Worm (Caenorhabditis elegans) whole organism, L1 larva: Measurements from ENCODE around the gene lin-2.

Experiments
- C04F5.9 ChIP-seq: sonication (generic microtip); optimal IDR thresholded peaks from 2 replicates; lab custom pipeline; 2016; ENCODE audit warnings: missing genetic modification characterization, missing compliant biosample characterization
- C16A3.4 ChIP-seq: fragments of 150-350 bp; optimal IDR thresholded peaks from 2 replicates; lab custom pipeline; 2014; ENCODE audit warnings: missing biosample characterization, missing genetic modification characterization
- C34B4.2 ChIP-seq: sonication (generic microtip); optimal IDR thresholded peaks from 2 replicates; lab custom pipeline; 2017; ENCODE audit warnings: mild to moderate bottlenecking, missing genetic modification characterization, missing compliant biosample characterization
- Y116A8C.19 ChIP-seq: sonication (generic microtip); optimal IDR thresholded peaks from 2 replicates; lab custom pipeline; 2016; ENCODE audit warnings: missing compliant biosample characterization, missing genetic modification characterization, borderline replicate concordance
- aly-2 ChIP-seq: fragments of 150-350 bp; optimal IDR thresholded peaks from 2 replicates; lab custom pipeline; 2014; ENCODE audit warnings: missing biosample characterization, missing genetic modification characterization
- blmp-1 ChIP-seq: fragments of 150-350 bp; optimal IDR thresholded peaks from 2 replicates; lab custom pipeline; 2014; ENCODE audit warnings: missing biosample characterization, missing genetic modification characterization
- ceh-63 ChIP-seq: fragments of 200-800 bp; sonication (Bioruptor generic); optimal IDR thresholded peaks from 2 replicates; lab custom pipeline; 2018; ENCODE audit warnings: mild to moderate bottlenecking, missing genetic modification characterization, missing compliant biosample characterization
- ceh-82 ChIP-seq, 3 experiments: fragments of 150-350 bp in 1 of 3; sonication (generic microtip) in 2 of 3; optimal IDR thresholded peaks; 2 replicates each; lab custom pipeline; 2014 to 2017; ENCODE audit warnings: missing biosample characterization in 3 of 3, missing genetic modification characterization in 3 of 3
- ceh-88 ChIP-seq: fragments of 200-800 bp; sonication (Bioruptor generic); IDR thresholded peaks from 2 replicates; pipeline ENCODE4 v1.3.6; 2022; ENCODE audit warnings: missing genetic modification characterization, missing compliant biosample characterization
- ceh-90 ChIP-seq: sonication (generic microtip); optimal IDR thresholded peaks from 2 replicates; lab custom pipeline; 2016; ENCODE audit warnings: missing genetic modification characterization, missing compliant biosample characterization
- dpl-1 ChIP-seq, 3 experiments: fragments of 150-350 bp in 2 of 3; sonication (generic microtip) in 1 of 3; optimal IDR thresholded peaks; 2 replicates each; lab custom pipeline; 2014 to 2017; ENCODE audit warnings: missing biosample characterization in 3 of 3, missing genetic modification characterization in 3 of 3, missing genetic modification reagents in 3 of 3
- dsc-1 ChIP-seq: sonication (generic microtip); optimal IDR thresholded peaks from 2 replicates; lab custom pipeline; 2016; ENCODE audit warnings: mild to moderate bottlenecking, missing genetic modification characterization, missing compliant biosample characterization
- efl-1 ChIP-seq, 4 experiments: fragments of 150-350 bp; optimal IDR thresholded peaks in 3 of 4; peaks in 1 of 4; 1 replicate in 1 of 4; 2 replicates in 3 of 4; lab custom pipeline; 2014; ENCODE audit warnings: missing biosample characterization in 2 of 4, missing genetic modification characterization in 2 of 4, missing genetic modification reagents in 2 of 4
- elt-3 ChIP-seq, 6 experiments: fragments of 150-350 bp in 1 of 6; sonication (generic microtip); optimal IDR thresholded peaks; 2 replicates each; lab custom pipeline; 2017 to 2018; ENCODE audit warnings: missing biosample characterization in 6 of 6, missing genetic modification characterization in 6 of 6, inconsistent platforms in 1 of 6
- fkh-10 ChIP-seq: sonication (generic microtip); optimal IDR thresholded peaks from 2 replicates; lab custom pipeline; 2017; ENCODE audit warnings: missing biosample characterization, missing genetic modification reagents, missing genetic modification characterization
- fos-1 ChIP-seq: fragments of 150-350 bp; optimal IDR thresholded peaks from 2 replicates; lab custom pipeline; 2014; ENCODE audit warnings: missing biosample characterization, missing genetic modification characterization
- hlh-17 ChIP-seq: fragments of 200-800 bp; sonication (Bioruptor generic); optimal IDR thresholded peaks from 2 replicates; lab custom pipeline; 2018; ENCODE audit warnings: missing genetic modification characterization, mild to moderate bottlenecking, missing compliant biosample characterization, moderate library complexity, borderline replicate concordance
- hlh-4 ChIP-seq: sonication (generic microtip); optimal IDR thresholded peaks from 2 replicates; lab custom pipeline; 2016; ENCODE audit warnings: mild to moderate bottlenecking, missing genetic modification characterization, missing compliant biosample characterization
- hpl-2 ChIP-seq: fragments of 150-350 bp; optimal IDR thresholded peaks from 2 replicates; lab custom pipeline; 2014; ENCODE audit warnings: missing biosample characterization, missing genetic modification reagents, missing genetic modification characterization
- isw-1 ChIP-seq: fragments of 200-800 bp; sonication (Bioruptor generic); IDR thresholded peaks from 2 replicates; pipeline ENCODE4 v1.3.6; 2022; ENCODE audit warnings: missing genetic modification characterization, missing compliant biosample characterization
- lin-14 ChIP-seq: fragments of 200-800 bp; sonication (Bioruptor generic); optimal IDR thresholded peaks from 2 replicates; lab custom pipeline; 2018; ENCODE audit warnings: mild to moderate bottlenecking, missing genetic modification characterization, moderate library complexity, missing compliant biosample characterization
- lin-15B ChIP-seq: fragments of 150-350 bp; sonication (generic microtip); optimal IDR thresholded peaks from 3 replicates; lab custom pipeline; 2014; ENCODE audit warnings: missing biosample characterization, missing genetic modification characterization
- lin-35 ChIP-seq, 2 experiments: fragments of 150-350 bp; optimal IDR thresholded peaks; 2 replicates each; lab custom pipeline; 2014; ENCODE audit warnings: missing biosample characterization in 2 of 2, missing genetic modification characterization in 2 of 2, missing genetic modification reagents in 2 of 2
- lir-3 ChIP-seq: sonication (generic microtip); optimal IDR thresholded peaks from 2 replicates; lab custom pipeline; 2016; ENCODE audit warnings: mild to moderate bottlenecking, missing genetic modification characterization, moderate library complexity, missing compliant biosample characterization; ENCODE audit not compliant: poor library complexity
- lsy-2 ChIP-seq, 2 experiments: fragments of 150-350 bp; optimal IDR thresholded peaks; 2 replicates each; lab custom pipeline; 2014; ENCODE audit warnings: missing biosample characterization in 2 of 2, missing genetic modification characterization in 2 of 2
- mab-9 ChIP-seq: fragments of 200-800 bp; sonication (Bioruptor generic); IDR thresholded peaks from 2 replicates; pipeline ENCODE4 v1.3.6; 2022; ENCODE audit warnings: missing genetic modification reagents, missing genetic modification characterization, missing compliant biosample characterization
- mdl-1 ChIP-seq, 2 experiments: fragments of 150-350 bp; optimal IDR thresholded peaks; 2 replicates each; lab custom pipeline; 2014 to 2017; ENCODE audit warnings: missing biosample characterization in 2 of 2, missing genetic modification characterization in 2 of 2, inconsistent platforms in 1 of 2
- mef-2 ChIP-seq: fragments of 150-350 bp; optimal IDR thresholded peaks from 2 replicates; lab custom pipeline; 2014; ENCODE audit warnings: missing biosample characterization, missing genetic modification characterization
- mep-1 ChIP-seq: fragments of 150-350 bp; optimal IDR thresholded peaks from 2 replicates; lab custom pipeline; 2014; ENCODE audit warnings: missing biosample characterization, missing genetic modification characterization
- nhr-19 ChIP-seq: fragments of 200-800 bp; sonication (Bioruptor generic); conservative IDR thresholded peaks from 2 replicates; pipeline ENCODE4 v1.3.6; 2022; ENCODE audit warnings: missing genetic modification characterization, missing compliant biosample characterization
- nhr-71 ChIP-seq: sonication (generic microtip); optimal IDR thresholded peaks from 2 replicates; lab custom pipeline; 2016; ENCODE audit warnings: mild to moderate bottlenecking, missing genetic modification characterization, moderate library complexity, missing compliant biosample characterization
- nhr-76 ChIP-seq: sonication (generic microtip); optimal IDR thresholded peaks from 2 replicates; lab custom pipeline; 2017; ENCODE audit warnings: missing biosample characterization, missing genetic modification characterization
- nhr-85 ChIP-seq: sonication (generic microtip); peaks from one replicate; lab custom pipeline; 2016; ENCODE audit warnings: missing genetic modification characterization, inconsistent platforms, missing compliant biosample characterization
- rnt-1 ChIP-seq: sonication (generic microtip); optimal IDR thresholded peaks from 2 replicates; lab custom pipeline; 2016; ENCODE audit warnings: mild to moderate bottlenecking, missing genetic modification characterization, moderate library complexity, missing compliant biosample characterization
- skn-1 ChIP-seq: fragments of 150-350 bp; optimal IDR thresholded peaks from 2 replicates; lab custom pipeline; 2014; ENCODE audit warnings: missing biosample characterization, missing genetic modification characterization
- snpc-4 ChIP-seq: fragments of 150-350 bp; optimal IDR thresholded peaks from 2 replicates; lab custom pipeline; 2014; ENCODE audit warnings: missing biosample characterization, missing genetic modification characterization
- snu-23 ChIP-seq: sonication (generic microtip); optimal IDR thresholded peaks from 2 replicates; lab custom pipeline; 2016; ENCODE audit warnings: missing genetic modification characterization, missing compliant biosample characterization
- sptf-1 ChIP-seq: fragments of 150-350 bp; optimal IDR thresholded peaks from 2 replicates; lab custom pipeline; 2014; ENCODE audit warnings: missing biosample characterization, missing genetic modification characterization
- swsn-7 ChIP-seq: sonication (generic microtip); optimal IDR thresholded peaks from 2 replicates; lab custom pipeline; 2016; ENCODE audit warnings: missing genetic modification characterization, missing compliant biosample characterization
- tbx-2 ChIP-seq: sonication (generic microtip); optimal IDR thresholded peaks from 2 replicates; lab custom pipeline; 2016; ENCODE audit warnings: missing genetic modification characterization, missing compliant biosample characterization
- tlp-1 ChIP-seq: fragments of 150-350 bp; optimal IDR thresholded peaks from 2 replicates; lab custom pipeline; 2014; ENCODE audit warnings: missing biosample characterization, missing genetic modification characterization
- unc-130 ChIP-seq: fragments of 150-350 bp; optimal IDR thresholded peaks from 2 replicates; lab custom pipeline; 2017; ENCODE audit warnings: missing biosample characterization, missing genetic modification characterization, inconsistent platforms
- unc-30 ChIP-seq: sonication (generic microtip); optimal IDR thresholded peaks from 2 replicates; lab custom pipeline; 2017; ENCODE audit warnings: missing biosample characterization, missing genetic modification characterization
- unc-86 ChIP-seq: sonication (generic microtip); optimal IDR thresholded peaks from 2 replicates; lab custom pipeline; 2016; ENCODE audit warnings: missing genetic modification characterization, missing compliant biosample characterization
- vab-15 ChIP-seq: sonication (generic microtip); optimal IDR thresholded peaks from 2 replicates; lab custom pipeline; 2017; ENCODE audit warnings: missing genotype, mild to moderate bottlenecking, missing genetic modification characterization, missing compliant biosample characterization
- xbp-1 ChIP-seq: sonication (generic microtip); optimal IDR thresholded peaks from 2 replicates; lab custom pipeline; 2016; ENCODE audit warnings: missing genetic modification characterization, missing compliant biosample characterization
- zip-4 ChIP-seq: fragments of 200-800 bp; sonication (Bioruptor generic); optimal IDR thresholded peaks from 2 replicates; lab custom pipeline; 2018; ENCODE audit warnings: mild to moderate bottlenecking, missing genetic modification characterization, moderate library complexity, missing compliant biosample characterization
- ztf-11 ChIP-seq, 2 experiments: sonication (generic microtip); optimal IDR thresholded peaks; 2 replicates each; lab custom pipeline; 2016 to 2017; ENCODE audit warnings: missing genetic modification characterization in 2 of 2, missing biosample characterization in 1 of 2, missing compliant biosample characterization in 1 of 2
- ztf-4 ChIP-seq: fragments of 150-350 bp; optimal IDR thresholded peaks from 2 replicates; lab custom pipeline; 2014; ENCODE audit warnings: missing biosample characterization, missing genetic modification characterization

Gene lin-2

ce11 chrX:12454290-12454795 lies 40.5 kb upstream of the lin-2 start, which contains the start of the genes T18D3.9 and T18D3.1 (continued):
- TF ChIP-seq mdl-1 (tag; optimal IDR thresholded peaks at IDR 0.05; lab: Kevin White, UChicago): peak in 1 of 2 experiments; percentile 20
- peak; percentile 17 for TF ChIP-seq xbp-1
- no peak for TF ChIP-seq vab-15 (tag; lab: Kevin White, UChicago)
- TF ChIP-seq efl-1 (optimal IDR thresholded peaks at IDR 0.05; lab: Kevin White, UChicago): peak; percentile 9 to 25
- peak in 1 of 2 experiments; percentile 65 for TF ChIP-seq efl-1 (GFP tag; optimal IDR thresholded peaks at IDR 0.05 in 1 of 2; lab: Kevin White, UChicago)

- TF ChIP-seq ztf-4 (no peak), swsn-7 (peak; percentile 60), hlh-17 (GFP tag; lab: Kevin White, UChicago) (no peak), lin-14 (GFP tag; lab: Kevin White, UChicago) (peak; percentile 75), ceh-63 (GFP tag; lab: Kevin White, UChicago) (no peak), fkh-10 (peak; percentile 64), C34B4.2 (no peak), tlp-1 (tag; lab: Kevin White, UChicago) (no peak), aly-2 (tag; lab: Kevin White, UChicago) (no peak), ceh-88 (GFP tag; lab: Robert Waterston, UW) (0 out of 2 replicates have a peak, but pooled peaks have one; percentile 19), blmp-1 (tag; lab: Kevin White, UChicago) (peak; percentile 79), fos-1 (tag; lab: Kevin White, UChicago) (no peak), nhr-85 (no peak), vab-15 (tag; lab: Kevin White, UChicago) (no peak), lin-15B (tag; lab: Kevin White, UChicago) (no peak), rnt-1 (peak; percentile 43), hpl-2 (GFP tag; lab: Kevin White, UChicago) (no peak), elt-3 (tag; optimal IDR thresholded peaks at IDR 0.05; lab: Kevin White, UChicago) (no peak), hlh-4 (tag; lab: Kevin White, UChicago) (no peak), lin-35 (GFP tag; optimal IDR thresholded peaks at IDR 0.05; lab: Kevin White, UChicago) (peak; percentile 6 to 16), mep-1 (tag; lab: Kevin White, UChicago) (peak; percentile 50), C16A3.4 (tag; lab: Kevin White, UChicago) (no peak), skn-1 (tag; lab: Kevin White, UChicago) (peak; percentile 17), nhr-76 (tag; lab: Kevin White, UChicago) (no peak), mef-2 (no peak), ceh-90 (no peak), dsc-1 (peak; percentile 81), xbp-1 (peak; percentile 34), nhr-71 (tag; lab: Kevin White, UChicago) (peak; percentile 60), snpc-4 (no peak), Y116A8C.19 (tag; lab: Kevin White, UChicago) (no peak), sptf-1 (no peak), ztf-11 (tag; optimal IDR thresholded peaks at IDR 0.05; lab: Kevin White, UChicago) (peak in 1 of 2 experiments; percentile 21), dpl-1 (GFP tag; optimal IDR thresholded peaks at IDR 0.05; lab: Kevin White, UChicago) (no peak), isw-1 (GFP tag; lab: Robert Waterston, UW) (peak; percentile 16; the same call in 1 of the 2 replicates), ceh-82 (tag; optimal IDR thresholded peaks at IDR 0.05; lab: Kevin White, UChicago) (peak in 2 of 3 experiments; percentile 25 to 34), mdl-1 (tag; optimal IDR thresholded peaks at IDR 0.05; lab: Kevin White, UChicago) (no peak), snu-23 (GFP tag; lab: Kevin White, UChicago) (peak; percentile 59), unc-130 (no peak), nhr-19 (GFP tag; lab: Robert Waterston, UW) (peak; percentile 24; the same call in 1 of the 2 replicates), unc-86 (peak; percentile 26), lsy-2 (tag; optimal IDR thresholded peaks at IDR 0.05; lab: Kevin White, UChicago) (no peak), zip-4 (no peak), C04F5.9 (tag; lab: Kevin White, UChicago) (no peak), unc-30 (tag; lab: Kevin White, UChicago) (no peak), tbx-2 (tag; lab: Kevin White, UChicago) (peak; percentile 27), mab-9 (no peak), lir-3 (no peak)
These were observed 38.3 kb upstream of the lin-2 start for ce11 chrX:12452143-12452570.
